Fruit fly (Drosophila melanogaster) whole organism, wandering third instar larva: ENCODE results near the gene Polr3I.

Experiments
- Abd-B ChIP-seq: fragments of >200 bp; optimal IDR thresholded peaks from 2 replicates; lab custom pipeline; 2017; ENCODE audit warnings: missing biosample characterization, missing genetic modification characterization
- CG32264 ChIP-seq: fragments of 200-800 bp; sonication (Bioruptor generic); optimal IDR thresholded peaks from 2 replicates; lab custom pipeline; 2016; ENCODE audit warnings: missing biosample characterization, missing genetic modification characterization
- CG9705 ChIP-seq: fragments of 200-800 bp; sonication (Bioruptor generic); optimal IDR thresholded peaks from 2 replicates; lab custom pipeline; 2018; ENCODE audit warnings: missing biosample characterization, mild to moderate bottlenecking, missing genetic modification characterization
- CrebA ChIP-seq: fragments of 200-800 bp; sonication (Bioruptor generic); optimal IDR thresholded peaks from 2 replicates; lab custom pipeline; 2016; ENCODE audit warnings: missing biosample characterization, mild to moderate bottlenecking, missing genetic modification characterization, borderline replicate concordance
- Dfd ChIP-seq: fragments of >200 bp; optimal IDR thresholded peaks from 2 replicates; lab custom pipeline; 2017; ENCODE audit warnings: missing biosample characterization, missing genetic modification characterization
- Dif ChIP-seq: fragments of 200-275, 200-300 bp; sonication (Bioruptor generic); optimal IDR thresholded peaks from 2 replicates; lab custom pipeline; 2018; ENCODE audit warnings: missing biosample characterization, missing genetic modification characterization; ENCODE audit not compliant: partially characterized antibody
- GATAd ChIP-seq: sonication (Bioruptor generic); optimal IDR thresholded peaks from 2 replicates; lab custom pipeline; 2016; ENCODE audit warnings: missing biosample characterization, missing genetic modification characterization
- HLH106 ChIP-seq: fragments of 200-800 bp; optimal IDR thresholded peaks from 3 replicates; lab custom pipeline; 2019; ENCODE audit warnings: missing biosample characterization, mild to moderate bottlenecking, missing genetic modification characterization, moderate library complexity
- Hnf4 ChIP-seq: fragments of 200-800 bp; sonication (Bioruptor generic); optimal IDR thresholded peaks from 2 replicates; lab custom pipeline; 2016; ENCODE audit warnings: missing biosample characterization, mild to moderate bottlenecking, missing genetic modification characterization
- Hr78 ChIP-seq: fragments of >200 bp; optimal IDR thresholded peaks from 2 replicates; lab custom pipeline; 2017; ENCODE audit warnings: missing biosample characterization, missing genetic modification characterization
- Hr83 ChIP-seq: fragments of 200-300 bp; sonication (Bioruptor generic); optimal IDR thresholded peaks from 2 replicates; lab custom pipeline; 2016; ENCODE audit warnings: missing biosample characterization, mild to moderate bottlenecking, missing genetic modification characterization, moderate library complexity; ENCODE audit not compliant: poor library complexity, severe bottlenecking
- Jra ChIP-seq: sonication (Bioruptor generic); optimal IDR thresholded peaks from 2 replicates; lab custom pipeline; 2016; ENCODE audit warnings: missing biosample characterization, missing genetic modification characterization
- Mio ChIP-seq: sonication (Bioruptor generic); optimal IDR thresholded peaks from 2 replicates; lab custom pipeline; 2016; ENCODE audit warnings: missing biosample characterization, missing genetic modification characterization
- Myc ChIP-seq: fragments of >200 bp; optimal IDR thresholded peaks from 2 replicates; lab custom pipeline; 2017
- N ChIP-seq: fragments of >200 bp; optimal IDR thresholded peaks from 2 replicates; lab custom pipeline; 2018; ENCODE audit warnings: missing biosample characterization, missing external identifiers, missing genetic modification characterization
- OdsH ChIP-seq: fragments of 200-800 bp; sonication (Bioruptor generic); optimal IDR thresholded peaks from 2 replicates; lab custom pipeline; 2016; ENCODE audit warnings: missing biosample characterization, mild to moderate bottlenecking, missing genetic modification characterization
- Rel ChIP-seq, 2 experiments: fragments of 200-800 bp; sonication (Bioruptor generic) in 1 of 2; optimal IDR thresholded peaks; 2 replicates in 1 of 2; 3 replicates in 1 of 2; lab custom pipeline; 2016 to 2019; ENCODE audit warnings: mild to moderate bottlenecking in 2 of 2, missing biosample characterization in 2 of 2, missing genetic modification characterization in 2 of 2, moderate library complexity in 1 of 2
- Sp1 ChIP-seq: fragments of 200-800 bp; sonication (Bioruptor generic); optimal IDR thresholded peaks from 3 replicates; lab custom pipeline; 2019; ENCODE audit warnings: missing biosample characterization, mild to moderate bottlenecking, missing genetic modification characterization, moderate library complexity
- Vsx2 ChIP-seq: fragments of 200-300, 225-300 bp; sonication (Bioruptor generic); optimal IDR thresholded peaks from 2 replicates; lab custom pipeline; 2018; ENCODE audit warnings: missing biosample characterization, missing genetic modification characterization; ENCODE audit not compliant: partially characterized antibody
- br ChIP-seq: fragments of 200-800 bp; sonication (Bioruptor generic); optimal IDR thresholded peaks from 2 replicates; lab custom pipeline; 2016; ENCODE audit warnings: missing biosample characterization, missing genetic modification characterization
- brk ChIP-seq: fragments of 200-800 bp; sonication (Bioruptor generic); optimal IDR thresholded peaks from 2 replicates; lab custom pipeline; 2016; ENCODE audit warnings: missing biosample characterization, mild to moderate bottlenecking, missing genetic modification characterization
- dl ChIP-seq, 2 experiments: fragments of 175-275, 200-275 bp in 1 of 2; fragments of 200-275 bp in 1 of 2; sonication (Bioruptor generic); optimal IDR thresholded peaks; lab custom pipeline; 2018; ENCODE audit warnings: mild to moderate bottlenecking in 2 of 2, missing biosample characterization in 2 of 2, missing genetic modification characterization in 2 of 2, moderate library complexity in 2 of 2; ENCODE audit not compliant: partially characterized antibody in 2 of 2, insufficient read depth in 1 of 2
- dmrt93B ChIP-seq: fragments of 200-800 bp; sonication (Bioruptor generic); optimal IDR thresholded peaks from 2 replicates; lab custom pipeline; 2018; ENCODE audit warnings: missing biosample characterization, mild to moderate bottlenecking, missing genetic modification characterization
- dsf ChIP-seq: sonication (Bioruptor generic); optimal IDR thresholded peaks from 2 replicates; lab custom pipeline; 2016; ENCODE audit warnings: missing biosample characterization, missing genetic modification characterization, borderline replicate concordance
- ey ChIP-seq: fragments of 200-800 bp; sonication (Bioruptor generic); optimal IDR thresholded peaks from 2 replicates; lab custom pipeline; 2016; ENCODE audit warnings: missing biosample characterization, missing genetic modification characterization
- foxo ChIP-seq, 2 experiments: fragments of 200-800 bp; sonication (Bioruptor generic); optimal IDR thresholded peaks; 2 replicates in 1 of 2; 3 replicates in 1 of 2; lab custom pipeline; 2016 to 2017; ENCODE audit warnings: missing biosample characterization in 2 of 2, missing genetic modification characterization in 2 of 2
- fru ChIP-seq: fragments of 200-800 bp; sonication (Bioruptor generic); optimal IDR thresholded peaks from 3 replicates; lab custom pipeline; 2016; ENCODE audit warnings: missing biosample characterization, mild to moderate bottlenecking, missing genetic modification characterization
- h ChIP-seq: fragments of 200-800 bp; sonication (Bioruptor generic); optimal IDR thresholded peaks from 3 replicates; lab custom pipeline; 2016; ENCODE audit warnings: missing biosample characterization, mild to moderate bottlenecking, missing genetic modification characterization
- jim ChIP-seq: fragments of 175-275, 200-325 bp; sonication (Bioruptor generic); optimal IDR thresholded peaks from 2 replicates; lab custom pipeline; 2016; ENCODE audit warnings: missing biosample characterization, mild to moderate bottlenecking, missing genetic modification characterization
- lola ChIP-seq: fragments of >200 bp; optimal IDR thresholded peaks from 2 replicates; lab custom pipeline; 2017; ENCODE audit warnings: missing biosample characterization, missing genetic modification characterization
- pan ChIP-seq: fragments of >200 bp; optimal IDR thresholded peaks from 2 replicates; lab custom pipeline; 2017
- psq ChIP-seq: fragments of 200-800 bp; sonication (Bioruptor generic); optimal IDR thresholded peaks from 3 replicates; lab custom pipeline; 2017; ENCODE audit warnings: missing biosample characterization, mild to moderate bottlenecking, missing genetic modification characterization, moderate library complexity
- rgr ChIP-seq: fragments of 200-800 bp; sonication (Bioruptor generic); optimal IDR thresholded peaks from 3 replicates; lab custom pipeline; 2016; ENCODE audit warnings: missing biosample characterization, mild to moderate bottlenecking, missing genetic modification characterization
- sage ChIP-seq: fragments of 200-800 bp; sonication (Bioruptor generic); optimal IDR thresholded peaks from 2 replicates; lab custom pipeline; 2016; ENCODE audit warnings: missing biosample characterization, mild to moderate bottlenecking, missing genetic modification characterization
- sv ChIP-seq: fragments of 200-800 bp; sonication (Bioruptor generic); optimal IDR thresholded peaks from 3 replicates; lab custom pipeline; 2016; ENCODE audit warnings: missing biosample characterization, missing genetic modification characterization
- tai ChIP-seq: sonication (Bioruptor generic); optimal IDR thresholded peaks from 2 replicates; lab custom pipeline; 2016; ENCODE audit warnings: missing biosample characterization, missing genetic modification characterization
- usp ChIP-seq: fragments of >200 bp; optimal IDR thresholded peaks from 2 replicates; lab custom pipeline; 2017; ENCODE audit warnings: missing biosample characterization, missing genetic modification characterization
- woc ChIP-seq: sonication (Bioruptor generic); optimal IDR thresholded peaks from 2 replicates; lab custom pipeline; 2016; ENCODE audit warnings: missing biosample characterization, mild to moderate bottlenecking, missing genetic modification characterization

The Polr3I gene

dm6 chrX:16884280-16884679 is at the start of gene Polr3I, which contains the start of gene Nprl2:
Gene Polr3I (plus strand): TSS chrX:16884581.
Gene Nprl2 (minus strand): TSS chrX:16884365.
- TF ChIP-seq psq (GFP tag; lab: Kevin White, UChicago) (no peak), OdsH (GFP tag; lab: Kevin White, UChicago) (no peak)

DNA sequence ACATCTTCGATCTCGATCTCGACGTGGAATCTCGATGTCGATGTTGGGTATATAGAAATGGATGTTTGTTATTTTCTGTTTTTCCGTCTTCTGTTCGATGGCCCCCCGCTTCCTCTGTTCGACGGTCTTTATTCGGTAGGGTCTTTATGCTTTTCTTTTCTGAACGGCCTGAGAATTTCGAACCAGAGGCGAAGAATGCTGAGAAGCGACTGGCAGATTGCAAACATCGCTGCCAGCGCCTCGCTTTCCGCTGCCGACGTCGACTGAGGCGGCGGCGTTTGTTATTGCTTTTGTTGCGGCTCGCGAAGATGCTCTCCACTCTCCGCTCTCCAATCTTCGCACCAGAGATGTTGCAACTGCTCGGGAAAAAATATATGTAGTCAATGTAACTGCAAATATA is 49.1 kb upstream of the Polr3I start, which contains the start of the genes CG13004 and CG46306:
CG13004 (minus strand) TSS at position 217 of the 400 bp plus-strand sequence.
CG46306 (minus strand) TSS at position 217 of the 400 bp plus-strand sequence.
- TF ChIP-seq N (GFP tag; lab: Kevin White, UChicago) (no peak), rgr (GFP tag; lab: Kevin White, UChicago) (no peak), OdsH (GFP tag; lab: Kevin White, UChicago) (no peak), h (no peak), psq (GFP tag; lab: Kevin White, UChicago) (no peak), br (no peak), Dfd (GFP tag; lab: Kevin White, UChicago) (no peak), brk (GFP tag; lab: Kevin White, UChicago) (no peak), dmrt93B (GFP tag; lab: Kevin White, UChicago) (no peak), Hr78 (GFP tag; lab: Kevin White, UChicago) (no peak), sv (no peak), tai (no peak), dsf (GFP tag; lab: Kevin White, UChicago) (no peak), CrebA (GFP tag; lab: Kevin White, UChicago) (no peak), sage (GFP tag; lab: Kevin White, UChicago) (no peak), Rel (GFP tag; optimal IDR thresholded peaks at IDR 0.05; lab: Kevin White, UChicago) (no peak), Rel (tag; optimal IDR thresholded peaks at IDR 0.05; lab: Kevin White, UChicago) (peak; percentile 39), woc (GFP tag; lab: Kevin White, UChicago) (no peak), dl (GFP tag; optimal IDR thresholded peaks at IDR 0.05; lab: Kevin White, UChicago; ENCODE audit: insufficient read depth in 1 of 2, partially characterized antibody in 2 of 2) (peak in 1 of 2 experiments; percentile 52), Sp1 (GFP tag; lab: Kevin White, UChicago) (no peak), Abd-B (GFP tag; lab: Kevin White, UChicago) (no peak), Myc (lab: Kevin White, UChicago) (no peak), pan (lab: Kevin White, UChicago) (no peak), Dif (GFP tag; lab: Kevin White, UChicago) (peak; percentile 58), Jra (no peak), CG32264 (GFP tag; lab: Kevin White, UChicago) (no peak), Vsx2 (GFP tag; lab: Kevin White, UChicago) (no peak), HLH106 (no peak), Mio (GFP tag; lab: Kevin White, UChicago) (no peak), Hnf4 (GFP tag; lab: Kevin White, UChicago) (peak; percentile 13), ey (no peak), foxo (GFP tag; optimal IDR thresholded peaks at IDR 0.05; lab: Kevin White, UChicago) (no peak), CG9705 (GFP tag; lab: Kevin White, UChicago) (no peak), usp (GFP tag; lab: Kevin White, UChicago) (no peak), Hr83 (peak; percentile 6), lola (GFP tag; lab: Kevin White, UChicago) (no peak), fru (GFP tag; lab: Kevin White, UChicago) (no peak), jim (GFP tag; lab: Kevin White, UChicago) (no peak), GATAd (GFP tag; lab: Kevin White, UChicago) (no peak)
